Worm (Caenorhabditis elegans) whole organism, early embryonic: ENCODE results near the gene zhp-4.

Experiments
- aly-1 ChIP-seq: sonication (generic microtip); optimal IDR thresholded peaks from 2 replicates; lab custom pipeline; 2016; ENCODE audit warnings: missing genetic modification characterization, missing compliant biosample characterization
- ceh-13 ChIP-seq: fragments of 200-800 bp; sonication (Bioruptor generic); optimal IDR thresholded peaks from 2 replicates; lab custom pipeline; 2018; ENCODE audit warnings: mild to moderate bottlenecking, missing genetic modification characterization, missing compliant biosample characterization
- ceh-36 ChIP-seq: sonication (generic microtip); optimal IDR thresholded peaks from 2 replicates; lab custom pipeline; 2016; ENCODE audit warnings: missing genetic modification characterization, inconsistent platforms, missing compliant biosample characterization
- ets-7 ChIP-seq: sonication (generic microtip); optimal IDR thresholded peaks from 2 replicates; lab custom pipeline; 2016; ENCODE audit warnings: missing genotype, missing genetic modification characterization, missing compliant biosample characterization
- sea-1 ChIP-seq: fragments of 200-800 bp; sonication (Bioruptor generic); conservative IDR thresholded peaks from 2 replicates; pipeline ENCODE4 v1.3.6; 2022; ENCODE audit warnings: missing genetic modification characterization, missing compliant biosample characterization

ce11 chrV:19068888-19069287 lies 32.7 kb downstream of the zhp-4 start:
- TF ChIP-seq ceh-36 (tag; lab: Kevin White, UChicago) (no peak), sea-1 (GFP tag; lab: Robert Waterston, UW) (no peak), ets-7 (tag; lab: Kevin White, UChicago) (no peak), aly-1 (tag; lab: Kevin White, UChicago) (no peak), ceh-13 (GFP tag; lab: Kevin White, UChicago) (no peak)
